Worm (Caenorhabditis elegans) whole organism, late embryonic: Measurements from ENCODE around the gene H43I07.1.

ENCODE experiments used
- T23F11.4 ChIP-seq: fragments of 200-800 bp; sonication (Bioruptor generic); optimal IDR thresholded peaks from 2 replicates; lab custom pipeline; 2018; ENCODE audit warnings: mild to moderate bottlenecking, missing genetic modification characterization, missing compliant biosample characterization
- Y22D7AL.16 ChIP-seq: sonication (generic microtip); optimal IDR thresholded peaks from 2 replicates; lab custom pipeline; 2016; ENCODE audit warnings: missing genetic modification characterization, missing compliant biosample characterization
- lin-11 ChIP-seq: fragments of 200-800 bp; sonication (Bioruptor generic); optimal IDR thresholded peaks from 2 replicates; lab custom pipeline; 2018; ENCODE audit warnings: mild to moderate bottlenecking, missing genetic modification characterization, missing compliant biosample characterization
- unc-3 ChIP-seq, 2 experiments: fragments of 200-800 bp in 1 of 2; sonication (Bioruptor generic) in 1 of 2; sonication (generic microtip) in 1 of 2; conservative IDR thresholded peaks in 1 of 2; optimal IDR thresholded peaks in 1 of 2; 2 replicates each; pipeline versions ENCODE4 v1.3.6 to Lab custom; 2016 to 2022; ENCODE audit warnings: missing compliant biosample characterization in 2 of 2, missing genetic modification characterization in 2 of 2, missing genetic modification reagents in 1 of 2

DNA sequence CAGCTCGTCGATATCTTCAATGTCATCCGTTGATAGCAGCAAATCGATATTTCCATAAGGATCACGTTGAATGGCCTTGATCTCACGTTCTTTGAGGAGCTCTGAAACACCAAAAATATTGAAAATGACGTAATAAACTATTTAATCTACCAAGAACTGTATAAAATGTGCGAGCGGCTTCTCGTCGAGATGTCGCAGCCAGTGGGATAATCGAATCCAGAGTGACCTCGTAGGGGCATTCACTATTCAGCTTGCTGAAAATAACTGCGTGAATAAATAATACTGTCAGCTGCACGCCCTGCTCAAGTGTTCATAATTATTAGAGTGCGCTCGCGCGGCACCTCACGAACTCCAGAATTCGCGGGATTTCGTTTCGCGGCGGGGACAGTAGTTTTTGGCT lies 34.4 kb upstream of the H43I07.1 start, which contains the start of gene Y45G5AM.7:
- no peak for TF ChIP-seq Y22D7AL.16 (tag; lab: Kevin White, UChicago)
- no peak for TF ChIP-seq unc-3 (GFP tag; conservative IDR thresholded peaks at IDR 0.05; lab: Robert Waterston, UW)
- no peak for TF ChIP-seq unc-3 (tag; optimal IDR thresholded peaks at IDR 0.05; lab: Kevin White, UChicago)
- no peak for TF ChIP-seq T23F11.4 (GFP tag; lab: Kevin White, UChicago)
- TF ChIP-seq lin-11 (tag; lab: Kevin White, UChicago) = no peak
